Fruit fly (Drosophila melanogaster): ENCODE results near the gene CG43394.
A peak's percentile ranks its signal among the peaks of the same experiment; 100 is the strongest.

CG43394 gene

DNA sequence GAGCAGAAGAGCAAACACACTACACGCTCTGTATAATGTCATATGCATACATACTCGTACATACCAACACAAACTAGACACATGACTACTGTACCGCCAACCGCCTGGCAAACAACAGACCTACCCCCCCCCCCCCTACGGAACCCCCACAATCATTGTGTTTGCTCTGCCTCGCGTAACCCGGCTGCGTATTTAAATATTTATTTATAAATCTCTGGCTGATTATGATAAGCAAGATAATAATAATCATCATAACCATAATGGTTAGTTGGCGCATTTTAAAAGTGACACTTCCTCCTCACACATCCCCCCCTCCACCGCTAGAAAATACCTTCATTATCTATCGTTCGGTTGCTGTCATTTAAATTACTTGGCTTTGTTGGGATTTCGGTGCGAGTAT, 48.1 kb upstream of the CG43394 start (continued):
- TF ChIP-seq CG11723 (GFP tag; optimal IDR thresholded peaks at IDR 0.05), result peak; percentile 52
- no peak for TF ChIP-seq dpn (GFP tag; optimal IDR thresholded peaks at IDR 0.05)
- no peak for TF ChIP-seq wdn (GFP tag; IDR thresholded peaks at IDR 0.05)
- no peak for TF ChIP-seq Drgx (GFP tag; IDR thresholded peaks at IDR 0.05)
- no peak for TF ChIP-seq phol (tag; optimal IDR thresholded peaks at IDR 0.05)
- TF ChIP-seq CG2712 (tag; optimal IDR thresholded peaks at IDR 0.05), result peak; percentile 46
- TF ChIP-seq ci (GFP tag; IDR thresholded peaks at IDR 0.05), result peak; percentile 65; the same call in 2 of the 3 replicates
- TF ChIP-seq CG7963 (GFP tag; IDR thresholded peaks at IDR 0.05; ENCODE audit: partially characterized antibody), result no peak
- peak; percentile 26 for TF ChIP-seq CG12219 (GFP tag; optimal IDR thresholded peaks at IDR 0.05)
- TF ChIP-seq CG6854 (GFP tag; optimal IDR thresholded peaks at IDR 0.05), result peak; percentile 5
- peak; percentile 12 for TF ChIP-seq CTCF (GFP tag; optimal IDR thresholded peaks at IDR 0.05)
- 0 out of 3 replicates have a peak, but pooled peaks have one; percentile 20 for TF ChIP-seq gce (GFP tag; IDR thresholded peaks at IDR 0.05)
- TF ChIP-seq B-H2 (GFP tag; optimal IDR thresholded peaks at IDR 0.05), result peak; percentile 51
- TF ChIP-seq Nf-YA (GFP tag; IDR thresholded peaks at IDR 0.05), result no peak
- TF ChIP-seq fd64A (GFP tag; optimal IDR thresholded peaks at IDR 0.05), result peak; percentile 71
- peak; percentile 17 for TF ChIP-seq CG8359 (GFP tag; optimal IDR thresholded peaks at IDR 0.05; ENCODE audit: borderline replicate concordance)
- TF ChIP-seq jigr1 (GFP tag; IDR thresholded peaks at IDR 0.05), result no peak
- TF ChIP-seq gsb-n (tag; optimal IDR thresholded peaks at IDR 0.05), result peak; percentile 54
- no peak for TF ChIP-seq CG14965 (GFP tag; optimal IDR thresholded peaks at IDR 0.05; ENCODE audit: borderline replicate concordance)
- TF ChIP-seq Neu2 (GFP tag; optimal IDR thresholded peaks at IDR 0.05; ENCODE audit: borderline replicate concordance), result no peak
- no peak for TF ChIP-seq CG11560 (tag; IDR thresholded peaks at IDR 0.05)
- no peak for TF ChIP-seq lbe (GFP tag; optimal IDR thresholded peaks at IDR 0.05)
- no peak for TF ChIP-seq az2 (GFP tag; optimal IDR thresholded peaks at IDR 0.05)
- TF ChIP-seq stwl (tag; optimal IDR thresholded peaks at IDR 0.05), result no peak
- peak; percentile 10 for TF ChIP-seq nmo (GFP tag; optimal IDR thresholded peaks at IDR 0.05)
- TF ChIP-seq wor (GFP tag; IDR thresholded peaks at IDR 0.05), result no peak
- TF ChIP-seq kay (GFP tag; optimal IDR thresholded peaks at IDR 0.05), result peak; percentile 39
- TF ChIP-seq vfl (GFP tag; optimal IDR thresholded peaks at IDR 0.05), result no peak
- TF ChIP-seq CG3407 (GFP tag; optimal IDR thresholded peaks at IDR 0.05), result peak; percentile 61
- TF ChIP-seq tup (GFP tag; optimal IDR thresholded peaks at IDR 0.05), result no peak
- TF ChIP-seq nom (GFP tag; optimal IDR thresholded peaks at IDR 0.05), result peak; percentile 3
- peak; percentile 45 for TF ChIP-seq MTF-1 (GFP tag; optimal IDR thresholded peaks at IDR 0.05; ENCODE audit: borderline replicate concordance)
- peak; percentile 70 for TF ChIP-seq CG15514 (GFP tag; optimal IDR thresholded peaks at IDR 0.05)
- peak; percentile 61 for TF ChIP-seq CG10431 (GFP tag; optimal IDR thresholded peaks at IDR 0.05)
- TF ChIP-seq CG12769 (tag; optimal IDR thresholded peaks at IDR 0.05), result peak; percentile 72
- TF ChIP-seq CG7745 (tag; optimal IDR thresholded peaks at IDR 0.05), result no peak
- TF ChIP-seq h (optimal IDR thresholded peaks at IDR 0.05), result no peak
- no peak for TF ChIP-seq CG3995 (GFP tag; optimal IDR thresholded peaks at IDR 0.05)
- peak; percentile 50 for TF ChIP-seq bigmax (GFP tag; optimal IDR thresholded peaks at IDR 0.05)
- no peak for TF ChIP-seq emc (GFP tag; optimal IDR thresholded peaks at IDR 0.05)
- TF ChIP-seq sob (GFP tag; IDR thresholded peaks at IDR 0.05), result peak; percentile 50
- no peak for TF ChIP-seq vnd (GFP tag; IDR thresholded peaks at IDR 0.05; ENCODE audit: partially characterized antibody)
- TF ChIP-seq tna (GFP tag; IDR thresholded peaks at IDR 0.05; ENCODE audit: partially characterized antibody), result no peak
- no peak for TF ChIP-seq bbx (GFP tag; IDR thresholded peaks at IDR 0.05; ENCODE audit: partially characterized antibody)
- 0 out of 2 replicates have a peak, but pooled peaks have one; percentile 21 for TF ChIP-seq CG11247 (GFP tag; IDR thresholded peaks at IDR 0.05)
- TF ChIP-seq CG18476 (GFP tag; optimal IDR thresholded peaks at IDR 0.05), result peak; percentile 27
- no peak for TF ChIP-seq Aef1 (GFP tag; IDR thresholded peaks at IDR 0.05)
- no peak for TF ChIP-seq CG10366 (GFP tag; IDR thresholded peaks at IDR 0.05)
- TF ChIP-seq CG8290 (GFP tag; optimal IDR thresholded peaks at IDR 0.05), result no peak
- TF ChIP-seq CG8290 (tag; optimal IDR thresholded peaks at IDR 0.05), result peak in 1 of 2 experiments; percentile 85
- TF ChIP-seq CG4707 (GFP tag; optimal IDR thresholded peaks at IDR 0.05), result peak; percentile 17
- TF ChIP-seq Chrac-16 (GFP tag; optimal IDR thresholded peaks at IDR 0.05), result no peak

Measured in whole organism, embryonic.